Fruit fly (Drosophila melanogaster): ENCODE data around the gene CG16974.

The CG16974 gene

DNA sequence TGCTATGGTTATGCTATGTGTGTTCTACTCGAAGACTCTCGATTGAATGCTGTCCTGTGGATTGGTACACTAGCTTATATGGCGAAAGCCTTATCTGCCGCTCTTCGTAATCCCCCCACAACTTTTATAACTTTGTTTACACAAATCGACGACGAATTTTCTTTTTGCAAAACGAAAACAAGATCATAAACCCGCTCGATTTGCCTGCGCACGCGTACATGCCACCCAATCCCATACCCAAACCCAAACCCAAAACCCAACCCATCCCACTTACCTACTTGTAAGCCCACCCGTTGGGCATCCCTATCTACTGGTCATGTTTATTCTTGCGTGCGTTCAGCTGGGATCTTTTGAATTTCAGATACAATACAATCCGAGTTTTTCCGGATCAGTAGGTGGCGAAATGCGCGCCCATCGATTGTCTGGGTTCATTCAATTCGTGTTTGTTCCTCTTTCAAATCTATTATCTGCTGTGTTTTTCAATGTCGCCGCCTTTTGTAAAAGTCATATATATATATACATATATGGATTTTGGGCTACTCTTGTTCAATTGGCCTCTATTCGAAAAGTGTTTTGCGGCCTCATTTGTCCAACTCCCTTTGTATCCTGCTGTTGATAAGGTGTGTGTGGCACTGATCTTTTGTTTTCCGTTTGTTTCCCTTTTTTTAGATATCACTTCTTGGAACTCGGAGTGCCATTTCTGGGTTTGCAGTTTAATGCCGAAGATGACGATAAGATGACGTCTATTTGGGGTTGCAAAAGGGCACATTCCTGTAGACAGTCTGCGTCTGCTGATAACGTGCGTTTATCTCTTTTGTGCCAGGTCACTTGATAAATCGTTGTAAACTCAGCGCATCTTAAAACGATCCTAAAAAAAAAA is 43.1 kb upstream of the CG16974 start, which contains the start of gene Mabi:
TSS of gene Mabi (minus strand) at position 51 of the 880 bp plus-strand sequence.
- TF ChIP-seq CG7928 (GFP tag; optimal IDR thresholded peaks at IDR 0.05) (no peak), dpn (GFP tag; optimal IDR thresholded peaks at IDR 0.05) (no peak), Neu2 (GFP tag; optimal IDR thresholded peaks at IDR 0.05; ENCODE audit: borderline replicate concordance) (no peak), zen (tag; optimal IDR thresholded peaks at IDR 0.05) (peak; percentile 75), CG15479 (GFP tag; optimal IDR thresholded peaks at IDR 0.05) (peak; percentile 100), gce (GFP tag; IDR thresholded peaks at IDR 0.05) (no peak), cad (GFP tag; optimal IDR thresholded peaks at IDR 0.05) (peak; percentile 32), Ets65A (GFP tag) (peak; percentile 36), chm (GFP tag; IDR thresholded peaks at IDR 0.05) (no peak), br (optimal IDR thresholded peaks at IDR 0.05) (no peak), CG13894 (tag; optimal IDR thresholded peaks at IDR 0.05) (no peak), CG12155 (GFP tag; optimal IDR thresholded peaks at IDR 0.05) (no peak), twi (tag; optimal IDR thresholded peaks at IDR 0.05) (peak; percentile 34), bsh (GFP tag; optimal IDR thresholded peaks at IDR 0.05) (no peak), Kr (GFP tag; optimal IDR thresholded peaks at IDR 0.05) (peak; percentile 63), CG4707 (GFP tag; optimal IDR thresholded peaks at IDR 0.05) (no peak), Fer1 (GFP tag; optimal IDR thresholded peaks at IDR 0.05) (no peak), tll (GFP tag; optimal IDR thresholded peaks at IDR 0.05) (peak in 1 of 2 experiments; percentile 79), pros (GFP tag; optimal IDR thresholded peaks at IDR 0.05) (peak; percentile 11), p53 (GFP tag; optimal IDR thresholded peaks at IDR 0.05) (peak; percentile 57), CG2889 (GFP tag; IDR thresholded peaks at IDR 0.05) (no peak)

DNA sequence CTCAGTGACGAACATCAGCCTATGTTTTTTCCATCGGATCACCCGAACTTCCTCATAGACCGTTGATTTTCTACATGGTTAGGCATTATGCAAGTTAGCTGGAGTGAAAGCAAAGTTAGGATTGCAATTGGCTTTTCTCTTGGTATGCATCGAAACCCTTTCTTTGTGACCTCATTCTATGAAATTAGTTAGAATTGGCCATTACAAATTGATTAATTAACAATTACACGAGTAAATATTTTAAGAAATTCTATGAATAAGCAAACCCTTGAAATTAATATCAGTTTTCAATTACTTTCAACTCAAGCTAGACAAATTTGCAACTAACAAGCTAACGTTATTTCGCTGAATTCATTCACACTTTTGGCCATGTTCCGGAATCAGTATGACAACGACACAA is 40.0 kb upstream of the CG16974 start, which contains the start of gene Prosalpha6T:
TSS of gene Prosalpha6T (plus strand) at position 301 of the 400 bp plus-strand sequence.
- TF ChIP-seq p53 (GFP tag; optimal IDR thresholded peaks at IDR 0.05) (no peak), CG12236 (GFP tag; optimal IDR thresholded peaks at IDR 0.05) (no peak), MESR4 (GFP tag; optimal IDR thresholded peaks at IDR 0.05) (no peak), CG17359 (tag; optimal IDR thresholded peaks at IDR 0.05) (no peak), CG3065 (GFP tag; optimal IDR thresholded peaks at IDR 0.05) (no peak), Chrac-16 (GFP tag; optimal IDR thresholded peaks at IDR 0.05) (no peak), amos (GFP tag; IDR thresholded peaks at IDR 0.05; ENCODE audit: partially characterized antibody) (no peak), sug (tag; optimal IDR thresholded peaks at IDR 0.05) (no peak), kay (GFP tag; optimal IDR thresholded peaks at IDR 0.05) (no peak), lmd (GFP tag; IDR thresholded peaks at IDR 0.05) (no peak), gro (GFP tag; optimal IDR thresholded peaks at IDR 0.05) (no peak), CG8478 (optimal IDR thresholded peaks at IDR 0.05) (no peak)

DNA sequence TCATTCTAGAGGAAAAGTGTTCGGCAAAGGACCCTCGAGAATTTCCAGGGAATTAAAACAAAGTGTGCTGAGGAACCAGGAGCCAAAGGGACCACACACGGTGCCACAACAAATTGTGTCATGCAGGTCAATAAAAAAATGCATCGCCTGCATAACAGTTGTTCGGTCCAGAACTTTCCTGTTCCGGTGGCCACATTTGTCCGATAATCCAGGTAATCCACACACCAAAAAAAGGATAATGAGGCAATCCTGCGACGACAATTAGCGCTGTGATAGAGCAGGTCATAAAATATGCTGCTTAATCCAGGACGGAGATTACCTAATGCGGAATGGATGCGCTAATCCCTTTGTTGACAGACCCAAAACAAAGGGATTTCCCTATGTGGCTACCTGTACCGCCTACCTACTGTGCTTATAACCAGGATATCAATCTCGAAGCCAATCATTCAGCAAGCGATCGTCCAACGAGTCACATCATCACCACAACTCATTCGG is 37.7 kb upstream of the CG16974 start, which contains the start of gene CG16815:
TSS of gene CG16815 (plus strand) at position 445 of the 495 bp plus-strand sequence.
- TF ChIP-seq twi (tag; optimal IDR thresholded peaks at IDR 0.05) (peak; percentile 59), Spps (tag; optimal IDR thresholded peaks at IDR 0.05) (no peak), gt (GFP tag; IDR thresholded peaks at IDR 0.05) (peak; percentile 21; the same call in 1 of the 2 replicates), Antp (GFP tag; optimal IDR thresholded peaks at IDR 0.05) (no peak), CG4854 (GFP tag; optimal IDR thresholded peaks at IDR 0.05) (no peak), CG10979 (tag; optimal IDR thresholded peaks at IDR 0.05) (no peak), Fer3 (tag; optimal IDR thresholded peaks at IDR 0.05) (no peak), tgo (GFP tag; IDR thresholded peaks at IDR 0.05) (no peak), Kr (GFP tag; optimal IDR thresholded peaks at IDR 0.05) (peak; percentile 77), BEAF-32 (GFP tag; optimal IDR thresholded peaks at IDR 0.05) (no peak), Max (GFP tag; optimal IDR thresholded peaks at IDR 0.05) (no peak), HLH3B (GFP tag; IDR thresholded peaks at IDR 0.05) (no peak), tll (GFP tag; optimal IDR thresholded peaks at IDR 0.05) (peak in 1 of 2 experiments; percentile 87), nau (GFP tag; optimal IDR thresholded peaks at IDR 0.05) (no peak), CG5180 (GFP tag; optimal IDR thresholded peaks at IDR 0.05) (no peak), CG15479 (GFP tag; optimal IDR thresholded peaks at IDR 0.05) (peak; percentile 100), zen (tag; optimal IDR thresholded peaks at IDR 0.05) (peak; percentile 95), lov (optimal IDR thresholded peaks at IDR 0.05) (no peak), lov (GFP tag; IDR thresholded peaks at IDR 0.05) (no peak), hb (GFP tag; IDR thresholded peaks at IDR 0.05; ENCODE audit: partially characterized antibody) (no peak)
